Worm (Caenorhabditis elegans) whole organism, mixed stage, embryonic: ENCODE measurements around the gene cls-2.

Experiments used
- nhr-237 ChIP-seq: fragments of 150-350 bp; optimal IDR thresholded peaks from 2 replicates; lab custom pipeline; 2014; ENCODE audit warnings: missing biosample characterization, missing genetic modification characterization
- snpc-4 ChIP-seq: fragments of 150-350 bp; optimal IDR thresholded peaks from 2 replicates; lab custom pipeline; 2014; ENCODE audit warnings: missing biosample characterization, missing genetic modification characterization
- unc-39 ChIP-seq: fragments of 150-350 bp; optimal IDR thresholded peaks from 2 replicates; lab custom pipeline; 2014; ENCODE audit warnings: missing biosample characterization, missing genetic modification characterization

ce11 chrIII:9051714-9052113, 3.1 kb upstream of the cls-2 start:
- TF ChIP-seq snpc-4 (tag; lab: Kevin White, UChicago) (no peak), unc-39 (tag; lab: Kevin White, UChicago) (no peak), nhr-237 (tag; lab: Kevin White, UChicago) (no peak)
